Worm (Caenorhabditis elegans) whole organism, late embryonic: Measurements from ENCODE around the gene hsp-60.

Experiments used
- K09A11.1 ChIP-seq: sonication (generic microtip); optimal IDR thresholded peaks from 2 replicates; lab custom pipeline; 2017; ENCODE audit warnings: antibody characterized with exemption, mild to moderate bottlenecking, missing genetic modification characterization, missing compliant biosample characterization; ENCODE audit not compliant: insufficient read depth
- ama-1 ChIP-seq: fragments of 150-350 bp; optimal IDR thresholded peaks from 2 replicates; lab custom pipeline; 2014
- elt-4 ChIP-seq: sonication (generic microtip); optimal IDR thresholded peaks from 2 replicates; lab custom pipeline; 2016; ENCODE audit warnings: missing genetic modification characterization, missing compliant biosample characterization
- pag-3 ChIP-seq: sonication (generic microtip); optimal IDR thresholded peaks from 2 replicates; lab custom pipeline; 2016; ENCODE audit warnings: missing compliant biosample characterization, missing genetic modification characterization, borderline replicate concordance
- pat-9 ChIP-seq: fragments of 200-800 bp; sonication (Bioruptor generic); optimal IDR thresholded peaks from 2 replicates; lab custom pipeline; 2018; ENCODE audit warnings: mild to moderate bottlenecking, missing genetic modification characterization, moderate library complexity, missing compliant biosample characterization
- pha-2 ChIP-seq: sonication (generic microtip); optimal IDR thresholded peaks from 2 replicates; lab custom pipeline; 2017; ENCODE audit warnings: mild to moderate bottlenecking, missing genetic modification characterization, missing compliant biosample characterization
- tbx-7 ChIP-seq: sonication (generic microtip); optimal IDR thresholded peaks from 2 replicates; lab custom pipeline; 2016; ENCODE audit warnings: missing genotype, missing genetic modification characterization, missing compliant biosample characterization
- unc-55 ChIP-seq: sonication (generic microtip); optimal IDR thresholded peaks from 2 replicates; lab custom pipeline; 2017; ENCODE audit warnings: missing biosample characterization, missing genetic modification reagents, missing genetic modification characterization

DNA sequence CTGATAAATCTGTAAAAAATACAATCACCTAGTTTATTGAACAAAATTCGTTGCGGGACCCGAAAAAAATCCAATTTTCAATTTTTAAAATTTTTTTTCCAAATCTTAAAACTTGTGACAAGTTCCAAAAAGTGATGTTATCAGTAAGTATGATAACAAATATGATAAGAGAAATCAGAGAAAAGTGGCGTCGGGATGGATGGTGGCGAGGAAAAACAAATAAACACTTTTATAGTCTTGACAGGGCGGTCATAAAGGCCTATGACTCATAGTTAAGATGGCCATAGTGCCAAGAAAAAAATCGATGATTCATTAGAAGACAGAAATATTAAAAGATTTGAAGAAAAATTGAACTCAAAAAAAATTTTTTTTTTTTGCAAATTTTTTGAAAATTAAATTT lies 16.9 kb upstream of the hsp-60 start:
- no peak for TF ChIP-seq unc-55
- TF ChIP-seq pat-9 (tag; lab: Kevin White, UChicago): no peak
- no peak for TF ChIP-seq pag-3 (tag; lab: Kevin White, UChicago)
- no peak for TF ChIP-seq elt-4 (tag; lab: Kevin White, UChicago)
- no peak for TF ChIP-seq K09A11.1 (tag; lab: Kevin White, UChicago)
- TF ChIP-seq pha-2 (tag; lab: Kevin White, UChicago): no peak
- TF ChIP-seq tbx-7: no peak
- TF ChIP-seq ama-1 (lab: Kevin White, UChicago): no peak
